Worm (Caenorhabditis elegans) whole organism, L1 larva: Measurements from ENCODE around the gene nas-12.
A peak's percentile ranks its signal among the peaks of the same experiment; 100 is the strongest.

Source experiments
- C16A3.4 ChIP-seq: fragments of 150-350 bp; optimal IDR thresholded peaks from 2 replicates; lab custom pipeline; 2014; ENCODE audit warnings: missing biosample characterization, missing genetic modification characterization
- Y116A8C.19 ChIP-seq: sonication (generic microtip); optimal IDR thresholded peaks from 2 replicates; lab custom pipeline; 2016; ENCODE audit warnings: missing compliant biosample characterization, missing genetic modification characterization, borderline replicate concordance
- aly-2 ChIP-seq: fragments of 150-350 bp; optimal IDR thresholded peaks from 2 replicates; lab custom pipeline; 2014; ENCODE audit warnings: missing biosample characterization, missing genetic modification characterization
- ceh-63 ChIP-seq: fragments of 200-800 bp; sonication (Bioruptor generic); optimal IDR thresholded peaks from 2 replicates; lab custom pipeline; 2018; ENCODE audit warnings: mild to moderate bottlenecking, missing genetic modification characterization, missing compliant biosample characterization
- ceh-8 ChIP-seq: fragments of 200-800 bp; sonication (Bioruptor generic); optimal IDR thresholded peaks from 2 replicates; lab custom pipeline; 2018; ENCODE audit warnings: mild to moderate bottlenecking, missing genetic modification characterization, moderate library complexity, missing compliant biosample characterization
- ceh-82 ChIP-seq, 3 experiments: fragments of 150-350 bp in 1 of 3; sonication (generic microtip) in 2 of 3; optimal IDR thresholded peaks; 2 replicates each; lab custom pipeline; 2014 to 2017; ENCODE audit warnings: missing biosample characterization in 3 of 3, missing genetic modification characterization in 3 of 3
- ces-1 ChIP-seq: fragments of 150-350 bp; optimal IDR thresholded peaks from 2 replicates; lab custom pipeline; 2014; ENCODE audit warnings: missing biosample characterization, missing genetic modification reagents, missing genetic modification characterization
- dsc-1 ChIP-seq: sonication (generic microtip); optimal IDR thresholded peaks from 2 replicates; lab custom pipeline; 2016; ENCODE audit warnings: mild to moderate bottlenecking, missing genetic modification characterization, missing compliant biosample characterization
- efl-1 ChIP-seq, 4 experiments: fragments of 150-350 bp; optimal IDR thresholded peaks in 3 of 4; peaks in 1 of 4; 1 replicate in 1 of 4; 2 replicates in 3 of 4; lab custom pipeline; 2014; ENCODE audit warnings: missing biosample characterization in 2 of 4, missing genetic modification characterization in 2 of 4, missing genetic modification reagents in 2 of 4
- elt-2 ChIP-seq: sonication (generic microtip); optimal IDR thresholded peaks from 2 replicates; lab custom pipeline; 2016; ENCODE audit warnings: missing genetic modification characterization, mild to moderate bottlenecking, inconsistent platforms, missing compliant biosample characterization, missing genetic modification reagents
- fkh-8 ChIP-seq: sonication (generic microtip); optimal IDR thresholded peaks from 2 replicates; lab custom pipeline; 2016; ENCODE audit warnings: mild to moderate bottlenecking, missing genetic modification characterization, missing compliant biosample characterization
- irx-1 ChIP-seq: sonication (generic microtip); optimal IDR thresholded peaks from 2 replicates; lab custom pipeline; 2016; ENCODE audit warnings: missing genetic modification characterization, missing compliant biosample characterization
- lin-13 ChIP-seq: fragments of 150-350 bp; optimal IDR thresholded peaks from 2 replicates; lab custom pipeline; 2014; ENCODE audit warnings: missing biosample characterization, missing genetic modification reagents, missing genetic modification characterization
- lin-39 ChIP-seq: fragments of 150-350 bp; optimal IDR thresholded peaks from 2 replicates; lab custom pipeline; 2014; ENCODE audit warnings: missing biosample characterization, missing genetic modification reagents, missing genetic modification characterization
- mab-9 ChIP-seq: fragments of 200-800 bp; sonication (Bioruptor generic); IDR thresholded peaks from 2 replicates; pipeline ENCODE4 v1.3.6; 2022; ENCODE audit warnings: missing genetic modification reagents, missing genetic modification characterization, missing compliant biosample characterization
- mdl-1 ChIP-seq, 2 experiments: fragments of 150-350 bp; optimal IDR thresholded peaks; 2 replicates each; lab custom pipeline; 2014 to 2017; ENCODE audit warnings: missing biosample characterization in 2 of 2, missing genetic modification characterization in 2 of 2, inconsistent platforms in 1 of 2
- mef-2 ChIP-seq: fragments of 150-350 bp; optimal IDR thresholded peaks from 2 replicates; lab custom pipeline; 2014; ENCODE audit warnings: missing biosample characterization, missing genetic modification characterization
- nhr-11 ChIP-seq: fragments of 150-350 bp; optimal IDR thresholded peaks from 2 replicates; lab custom pipeline; 2014; ENCODE audit warnings: missing biosample characterization, missing genetic modification characterization
- nhr-237 ChIP-seq: fragments of 150-350 bp; optimal IDR thresholded peaks from 2 replicates; lab custom pipeline; 2014; ENCODE audit warnings: missing biosample characterization, missing genetic modification characterization
- nhr-28 ChIP-seq: fragments of 150-350 bp; optimal IDR thresholded peaks from 2 replicates; lab custom pipeline; 2014; ENCODE audit warnings: missing biosample characterization, missing genetic modification characterization
- nhr-76 ChIP-seq: sonication (generic microtip); optimal IDR thresholded peaks from 2 replicates; lab custom pipeline; 2017; ENCODE audit warnings: missing biosample characterization, missing genetic modification characterization
- nhr-77 ChIP-seq: fragments of 150-350 bp; optimal IDR thresholded peaks from 2 replicates; lab custom pipeline; 2014; ENCODE audit warnings: missing biosample characterization, missing genetic modification characterization
- nhr-90 ChIP-seq: sonication (generic microtip); optimal IDR thresholded peaks from 2 replicates; lab custom pipeline; 2016; ENCODE audit warnings: mild to moderate bottlenecking, missing genetic modification characterization, missing compliant biosample characterization; ENCODE audit not compliant: poor library complexity
- pqm-1 ChIP-seq: sonication (generic microtip); optimal IDR thresholded peaks from 3 replicates; lab custom pipeline; 2017; ENCODE audit warnings: missing biosample characterization, missing genetic modification characterization
- snpc-4 ChIP-seq: fragments of 150-350 bp; optimal IDR thresholded peaks from 2 replicates; lab custom pipeline; 2014; ENCODE audit warnings: missing biosample characterization, missing genetic modification characterization
- snu-23 ChIP-seq: sonication (generic microtip); optimal IDR thresholded peaks from 2 replicates; lab custom pipeline; 2016; ENCODE audit warnings: missing genetic modification characterization, missing compliant biosample characterization
- sup-37 ChIP-seq: fragments of 200-800 bp; sonication (Bioruptor generic); optimal IDR thresholded peaks from 2 replicates; lab custom pipeline; 2018; ENCODE audit warnings: mild to moderate bottlenecking, missing genetic modification characterization, missing compliant biosample characterization
- swsn-7 ChIP-seq: sonication (generic microtip); optimal IDR thresholded peaks from 2 replicates; lab custom pipeline; 2016; ENCODE audit warnings: missing genetic modification characterization, missing compliant biosample characterization
- unc-30 ChIP-seq: sonication (generic microtip); optimal IDR thresholded peaks from 2 replicates; lab custom pipeline; 2017; ENCODE audit warnings: missing biosample characterization, missing genetic modification characterization
- unc-62 ChIP-seq: fragments of 150-350 bp; optimal IDR thresholded peaks from 2 replicates; lab custom pipeline; 2014; ENCODE audit warnings: missing biosample characterization, missing genetic modification reagents, missing genetic modification characterization
- xbp-1 ChIP-seq: sonication (generic microtip); optimal IDR thresholded peaks from 2 replicates; lab custom pipeline; 2016; ENCODE audit warnings: missing genetic modification characterization, missing compliant biosample characterization
- zag-1 ChIP-seq: fragments of 150-350 bp; optimal IDR thresholded peaks from 2 replicates; lab custom pipeline; 2014; ENCODE audit warnings: missing biosample characterization, missing genetic modification characterization
- ztf-4 ChIP-seq: fragments of 150-350 bp; optimal IDR thresholded peaks from 2 replicates; lab custom pipeline; 2014; ENCODE audit warnings: missing biosample characterization, missing genetic modification characterization

Gene nas-12

DNA sequence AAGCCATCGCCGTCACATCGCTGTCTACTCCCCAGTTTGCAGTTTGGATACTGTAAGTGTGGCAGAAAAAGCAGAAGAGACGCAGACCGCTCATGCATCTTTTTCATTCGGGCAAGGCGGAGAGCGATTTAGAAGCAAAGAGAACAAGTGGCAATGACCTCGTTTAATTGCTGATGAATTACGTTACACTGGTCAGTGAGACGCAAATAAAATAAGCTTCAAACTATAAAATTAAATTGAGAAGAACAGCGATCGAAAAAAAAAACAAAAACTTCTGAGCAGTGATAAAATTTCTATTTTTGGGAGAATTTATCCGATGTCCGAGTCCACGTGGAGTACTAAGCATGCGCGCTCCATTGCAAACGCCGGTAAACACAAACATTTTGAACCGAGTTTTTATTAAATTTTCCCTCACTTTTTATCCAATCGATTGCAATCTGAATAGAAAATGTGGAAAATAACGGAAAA, 1.7 kb upstream of the nas-12 start, which contains the start of gene C24F3.2 (continued):
- no peak for TF ChIP-seq ceh-63 (GFP tag; lab: Kevin White, UChicago)
- peak; percentile 45 for TF ChIP-seq sup-37 (GFP tag; lab: Kevin White, UChicago)
- no peak for TF ChIP-seq mef-2
- no peak for TF ChIP-seq pqm-1 (tag; lab: Kevin White, UChicago)
- TF ChIP-seq snpc-4: peak; percentile 15
- TF ChIP-seq unc-30 (tag; lab: Kevin White, UChicago): no peak
- peak; percentile 38 for TF ChIP-seq nhr-77 (tag; lab: Kevin White, UChicago)
- TF ChIP-seq efl-1 (optimal IDR thresholded peaks at IDR 0.05; lab: Kevin White, UChicago): peak; percentile 41 to 79
- TF ChIP-seq efl-1 (GFP tag; optimal IDR thresholded peaks at IDR 0.05 in 1 of 2; lab: Kevin White, UChicago): peak; percentile 80 to 97
- TF ChIP-seq, all 84 proteins: peak for 36

DNA sequence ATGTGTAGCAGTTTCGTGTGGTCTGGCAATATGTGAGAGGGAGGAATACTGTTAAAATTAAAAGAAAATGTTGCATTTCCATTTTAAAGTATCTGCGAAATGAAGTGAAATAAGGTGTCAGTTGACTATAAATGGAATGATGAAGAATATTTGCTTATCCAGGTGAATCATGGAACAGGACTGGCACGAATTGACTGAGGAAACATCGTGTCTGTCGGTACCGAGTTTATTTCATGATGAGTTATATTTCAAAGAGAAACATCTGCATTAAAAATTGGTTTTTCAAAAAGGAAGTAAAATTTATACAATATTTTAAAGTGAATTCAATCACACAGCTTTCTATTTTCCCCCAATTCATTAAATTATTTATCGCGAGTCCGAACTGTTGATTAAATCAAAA, 3.7 kb downstream of the nas-12 start, which contains the start of gene F01G10.6:
Gene F01G10.6, minus strand, starts transcription at position 101 of the 400 bp plus-strand sequence.
- no peak for TF ChIP-seq xbp-1 (tag; lab: Kevin White, UChicago)
- no peak for TF ChIP-seq lin-13
- no peak for TF ChIP-seq lin-39 (tag; lab: Kevin White, UChicago)
- no peak for TF ChIP-seq mdl-1 (tag; optimal IDR thresholded peaks at IDR 0.05; lab: Kevin White, UChicago)
- no peak for TF ChIP-seq dsc-1
- TF ChIP-seq fkh-8 (tag; lab: Kevin White, UChicago): no peak

DNA sequence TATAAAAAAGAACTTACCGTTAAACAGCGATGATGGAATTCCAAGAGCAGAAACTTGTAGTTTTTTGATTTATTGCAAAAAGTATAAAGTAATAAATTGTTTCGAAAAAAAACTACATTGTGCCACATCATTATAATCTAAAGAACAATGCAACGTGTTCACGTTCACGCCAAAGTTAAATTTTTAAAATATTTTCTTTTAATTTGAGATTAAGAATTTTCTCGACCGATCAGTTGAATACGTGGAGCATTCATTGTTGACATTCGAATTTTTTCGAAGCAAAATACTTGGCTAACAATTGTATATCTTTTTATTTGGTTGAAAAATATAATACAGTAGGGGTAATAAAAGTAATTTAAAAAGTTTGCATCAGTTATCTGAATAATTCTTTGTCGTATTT, 7.1 kb downstream of the nas-12 start, which contains the start of gene F01G10.5:
Gene F01G10.5, minus strand, starts transcription at position 101 of the 400 bp plus-strand sequence.
- TF ChIP-seq nhr-76 (tag; lab: Kevin White, UChicago) (no peak), pqm-1 (tag; lab: Kevin White, UChicago) (no peak), ceh-8 (GFP tag; lab: Kevin White, UChicago) (no peak), dsc-1 (no peak), snu-23 (no peak), ceh-82 (tag; optimal IDR thresholded peaks at IDR 0.05; lab: Kevin White, UChicago) (no peak), nhr-237 (tag; lab: Kevin White, UChicago) (no peak), nhr-28 (no peak), nhr-11 (tag; lab: Kevin White, UChicago) (no peak)
- TF ChIP-seq, all 84 proteins: peak for 0

DNA sequence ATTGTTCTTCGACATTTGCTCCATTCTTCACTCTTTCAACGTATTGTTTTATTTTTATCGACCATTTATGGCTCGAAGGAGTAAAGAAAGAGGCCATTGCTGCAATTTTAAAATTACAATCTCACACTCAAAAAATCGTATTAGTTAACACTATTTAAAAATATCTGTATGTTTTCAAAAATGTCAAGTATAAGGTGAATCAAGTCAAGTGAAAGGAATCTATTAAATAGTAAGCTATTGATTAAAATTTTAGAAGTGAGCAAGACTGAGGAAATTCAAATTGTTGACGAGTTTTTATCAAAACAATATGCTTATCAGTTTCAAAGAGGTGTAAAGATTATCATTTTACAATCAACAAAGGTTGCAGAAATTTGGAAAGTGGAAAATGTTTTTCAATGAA, 8.6 kb downstream of the nas-12 start, which contains the start of gene F01G10.4:
Gene F01G10.4, minus strand, starts transcription at position 101 of the 400 bp plus-strand sequence.
- TF ChIP-seq aly-2 (tag; lab: Kevin White, UChicago): no peak
- no peak for TF ChIP-seq nhr-90
- no peak for TF ChIP-seq swsn-7 (tag; lab: Kevin White, UChicago)
- TF ChIP-seq ztf-4: no peak
- no peak for TF ChIP-seq ces-1
- no peak for TF ChIP-seq lin-13
- TF ChIP-seq Y116A8C.19 (tag; lab: Kevin White, UChicago): no peak
- TF ChIP-seq irx-1: no peak
- TF ChIP-seq unc-62 (GFP tag; lab: Kevin White, UChicago): no peak
- TF ChIP-seq zag-1 (tag; lab: Kevin White, UChicago): no peak
- TF ChIP-seq xbp-1 (tag; lab: Kevin White, UChicago): no peak
- TF ChIP-seq mab-9 (GFP tag; lab: Robert Waterston, UW): no peak
- TF ChIP-seq fkh-8 (tag; lab: Kevin White, UChicago): no peak
- no peak for TF ChIP-seq nhr-28

DNA sequence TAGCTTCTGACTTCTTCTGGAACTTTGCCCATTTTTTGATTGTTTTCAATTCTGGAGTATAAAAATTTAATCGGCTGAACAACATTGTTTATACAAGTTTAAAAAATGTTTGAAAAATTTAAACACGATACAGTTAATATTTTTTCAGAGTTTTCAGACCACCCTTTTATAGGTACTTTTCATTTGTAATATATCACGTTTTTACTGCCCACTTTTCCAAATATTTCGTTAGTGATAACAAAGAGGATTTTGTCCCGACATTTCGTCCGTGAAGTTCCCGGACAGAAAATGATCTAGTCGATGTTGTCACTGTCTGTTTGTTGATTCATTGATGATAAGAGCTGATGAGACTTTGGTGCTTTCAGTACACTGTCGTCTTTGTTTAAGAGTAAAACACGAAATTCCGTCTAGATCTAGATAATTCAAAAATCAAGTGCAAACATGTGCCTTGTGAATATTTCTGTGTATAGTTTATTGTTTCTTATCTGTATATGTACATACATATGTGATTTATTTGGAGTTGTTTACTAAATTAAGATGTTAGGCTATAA, 11.5 kb downstream of the nas-12 start, which contains the start of gene ech-9:
Gene ech-9, minus strand, starts transcription at position 51 of the 551 bp plus-strand sequence.
- TF ChIP-seq nhr-90 (no peak), elt-2 (peak; percentile 39), C16A3.4 (no peak)
